Fruit fly (Drosophila melanogaster): Measurements from ENCODE around the gene b6.

b6 gene

DNA sequence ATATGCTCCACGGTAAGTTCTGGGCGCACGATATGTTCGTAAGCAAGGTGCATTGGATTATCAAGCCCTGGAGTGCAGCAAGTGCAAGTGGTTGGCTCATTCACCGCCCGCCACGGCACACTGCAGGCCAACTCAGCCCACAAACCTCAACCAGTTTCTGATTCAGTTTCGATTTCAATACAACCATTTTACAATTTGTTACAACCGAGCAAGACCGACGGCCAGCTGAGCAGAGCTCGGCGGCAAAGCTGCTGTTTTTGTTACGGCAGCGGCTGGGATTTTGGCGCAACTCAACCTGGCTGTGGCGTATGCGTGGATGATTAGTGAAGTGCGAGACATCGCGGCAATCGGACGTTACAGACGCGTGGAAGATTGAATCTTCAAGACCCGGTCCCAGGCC lies at the start of gene b6:
Gene b6, plus strand, starts transcription at position 320 of the 400 bp plus-strand sequence.
- TF ChIP-seq Blimp-1 (GFP tag; optimal IDR thresholded peaks at IDR 0.05) (peak; percentile 39), CG31627 (GFP tag; optimal IDR thresholded peaks at IDR 0.05) (no peak)

DNA sequence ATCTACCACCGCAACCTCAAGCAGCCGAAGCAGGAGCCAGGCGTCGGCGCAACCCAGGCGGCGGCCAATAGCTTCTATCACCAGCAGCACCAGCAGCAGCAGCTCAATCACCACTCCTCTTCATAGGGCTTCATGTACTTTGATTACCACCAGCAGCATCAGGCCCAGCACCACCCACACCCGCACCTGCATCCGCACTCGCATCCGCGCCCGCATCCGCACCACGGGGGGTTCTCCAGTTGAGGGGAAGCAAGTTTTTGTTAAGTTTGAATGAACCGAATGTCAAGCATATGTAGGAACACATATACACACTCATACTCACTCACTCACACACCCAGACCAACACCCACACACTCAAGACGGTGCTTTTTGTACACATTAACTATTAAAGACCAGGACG lies 42.8 kb upstream of the b6 start:
- no peak for TF ChIP-seq Hr39 (GFP tag; optimal IDR thresholded peaks at IDR 0.05)
- no peak for TF ChIP-seq Ets21C (GFP tag; optimal IDR thresholded peaks at IDR 0.05)
- no peak for TF ChIP-seq CG8319 (GFP tag; optimal IDR thresholded peaks at IDR 0.05)
- no peak for TF ChIP-seq CG10631 (GFP tag; optimal IDR thresholded peaks at IDR 0.05)
- no peak for TF ChIP-seq ss (GFP tag; optimal IDR thresholded peaks at IDR 0.05)
- TF ChIP-seq Eip78C (GFP tag), result no peak
- TF ChIP-seq Met (GFP tag; optimal IDR thresholded peaks at IDR 0.05), result no peak
- TF ChIP-seq net (GFP tag; optimal IDR thresholded peaks at IDR 0.05), result no peak
- no peak for TF ChIP-seq CG11294 (GFP tag; IDR thresholded peaks at IDR 0.05)
- TF ChIP-seq Eip93F (GFP tag; optimal IDR thresholded peaks at IDR 0.05), result no peak
- no peak for TF ChIP-seq CG3919 (GFP tag; optimal IDR thresholded peaks at IDR 0.05)
- no peak for TF ChIP-seq CG32006 (GFP tag; optimal IDR thresholded peaks at IDR 0.05)
- no peak for TF ChIP-seq CG6854 (GFP tag; optimal IDR thresholded peaks at IDR 0.05)
- TF ChIP-seq CG7368 (GFP tag; optimal IDR thresholded peaks at IDR 0.05), result no peak
- TF ChIP-seq Smox (GFP tag; optimal IDR thresholded peaks at IDR 0.05), result no peak
- no peak for TF ChIP-seq svp (GFP tag)
- no peak for TF ChIP-seq CG3032 (tag; optimal IDR thresholded peaks at IDR 0.05)

DNA sequence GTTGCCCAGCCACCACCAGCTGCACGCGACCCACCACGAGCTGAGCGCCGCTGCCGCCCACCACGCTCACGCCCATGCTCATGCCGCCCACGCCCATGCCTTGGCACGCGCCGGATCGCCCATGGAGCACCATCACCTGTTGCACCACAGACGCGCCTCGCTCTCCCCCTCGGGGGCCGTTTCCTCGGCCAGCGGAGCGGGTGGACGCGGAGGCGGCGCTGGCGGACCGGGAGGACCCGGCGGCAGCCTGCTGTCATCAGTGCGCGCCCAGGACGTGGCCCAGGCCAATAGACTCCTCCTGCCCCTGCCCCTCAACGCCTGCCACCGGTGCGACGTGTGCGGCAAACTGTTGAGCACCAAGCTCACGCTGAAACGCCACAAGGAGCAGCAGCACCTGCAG lies 38.5 kb upstream of the b6 start:
- TF ChIP-seq Ets21C (GFP tag; optimal IDR thresholded peaks at IDR 0.05) (no peak), Hr4 (GFP tag; optimal IDR thresholded peaks at IDR 0.05) (no peak), CG8319 (GFP tag; optimal IDR thresholded peaks at IDR 0.05) (no peak), Hr39 (GFP tag; optimal IDR thresholded peaks at IDR 0.05) (no peak), Lpt (GFP tag; optimal IDR thresholded peaks at IDR 0.05) (no peak), fkh (GFP tag; optimal IDR thresholded peaks at IDR 0.05) (no peak), spab (GFP tag; optimal IDR thresholded peaks at IDR 0.05) (no peak), ss (GFP tag; optimal IDR thresholded peaks at IDR 0.05) (no peak), CG1621 (tag; optimal IDR thresholded peaks at IDR 0.05) (no peak), Hr38 (GFP tag; optimal IDR thresholded peaks at IDR 0.05) (no peak), CG15336 (GFP tag; IDR thresholded peaks at IDR 0.05) (no peak), net (GFP tag; optimal IDR thresholded peaks at IDR 0.05) (no peak), vri (GFP tag; optimal IDR thresholded peaks at IDR 0.05) (no peak), CG8632 (GFP tag; optimal IDR thresholded peaks at IDR 0.05) (no peak), Sox14 (GFP tag; optimal IDR thresholded peaks at IDR 0.05) (no peak), Ets96B (tag; optimal IDR thresholded peaks at IDR 0.05) (no peak), CG11902 (GFP tag; optimal IDR thresholded peaks at IDR 0.05) (no peak), CG7368 (GFP tag; optimal IDR thresholded peaks at IDR 0.05) (no peak)

- TF ChIP-seq Sox15 (GFP tag; optimal IDR thresholded peaks at IDR 0.05) (no peak), salr (GFP tag; optimal IDR thresholded peaks at IDR 0.05) (no peak), Sox14 (GFP tag; optimal IDR thresholded peaks at IDR 0.05) (no peak), CG6808 (GFP tag; optimal IDR thresholded peaks at IDR 0.05) (no peak), Ets21C (GFP tag; optimal IDR thresholded peaks at IDR 0.05) (no peak), CG8632 (GFP tag; optimal IDR thresholded peaks at IDR 0.05) (no peak), Eip93F (GFP tag; optimal IDR thresholded peaks at IDR 0.05) (no peak), achi (GFP tag; optimal IDR thresholded peaks at IDR 0.05) (no peak), spab (GFP tag; optimal IDR thresholded peaks at IDR 0.05) (no peak), vri (GFP tag; optimal IDR thresholded peaks at IDR 0.05) (no peak), Gug (GFP tag; IDR thresholded peaks at IDR 0.05) (no peak), fkh (GFP tag; optimal IDR thresholded peaks at IDR 0.05) (no peak), CG34406 (GFP tag; optimal IDR thresholded peaks at IDR 0.05) (no peak), CG3032 (tag; optimal IDR thresholded peaks at IDR 0.05) (no peak), net (GFP tag; optimal IDR thresholded peaks at IDR 0.05) (no peak), fd85E (GFP tag; optimal IDR thresholded peaks at IDR 0.05) (no peak), Sox102F (GFP tag; optimal IDR thresholded peaks at IDR 0.05) (no peak), CG8319 (GFP tag; optimal IDR thresholded peaks at IDR 0.05) (no peak)
Measured at dm6 chrX:1660269-1660668, 26.2 kb upstream of the b6 start.
